Worm (Caenorhabditis elegans) whole organism, L3 larva: ENCODE results near the gene Y110A2AL.2.

ENCODE experiments used
- aly-2 ChIP-seq: fragments of 150-350 bp; optimal IDR thresholded peaks from 2 replicates; lab custom pipeline; 2014; ENCODE audit warnings: missing biosample characterization, missing genetic modification characterization
- ama-1 ChIP-seq: fragments of 150-350 bp; optimal IDR thresholded peaks from 2 replicates; lab custom pipeline; 2018
- ceh-16 ChIP-seq: sonication (generic microtip); optimal IDR thresholded peaks from 2 replicates; lab custom pipeline; 2017; ENCODE audit warnings: missing biosample characterization, missing genetic modification characterization
- ceh-28 ChIP-seq: fragments of 150-350 bp; optimal IDR thresholded peaks from 2 replicates; lab custom pipeline; 2014; ENCODE audit warnings: missing biosample characterization, missing genetic modification reagents, missing genetic modification characterization
- ceh-82 ChIP-seq: fragments of 150-350 bp; optimal IDR thresholded peaks from 2 replicates; lab custom pipeline; 2014; ENCODE audit warnings: missing biosample characterization, missing genetic modification characterization
- ceh-9 ChIP-seq: sonication (generic microtip); optimal IDR thresholded peaks from 2 replicates; lab custom pipeline; 2018; ENCODE audit warnings: missing biosample characterization, missing genetic modification characterization
- daf-12 ChIP-seq: fragments of 150-350 bp; optimal IDR thresholded peaks from 2 replicates; lab custom pipeline; 2014; ENCODE audit warnings: missing biosample characterization, missing genetic modification reagents, missing genetic modification characterization
- egl-5 ChIP-seq: fragments of 150-350 bp; optimal IDR thresholded peaks from 2 replicates; lab custom pipeline; 2017; ENCODE audit warnings: missing biosample characterization, missing genetic modification reagents, missing genetic modification characterization, inconsistent platforms
- elt-1 ChIP-seq: fragments of 150-350 bp; optimal IDR thresholded peaks from 2 replicates; lab custom pipeline; 2014; ENCODE audit warnings: missing biosample characterization, missing genetic modification characterization
- elt-2 ChIP-seq: sonication (generic microtip); optimal IDR thresholded peaks from 2 replicates; lab custom pipeline; 2016; ENCODE audit warnings: missing genetic modification reagents, mild to moderate bottlenecking, missing genetic modification characterization, missing compliant biosample characterization
- elt-3 ChIP-seq, 3 experiments: fragments of 150-350 bp in 1 of 3; sonication (generic microtip) in 2 of 3; optimal IDR thresholded peaks; 2 replicates in 2 of 3; 4 replicates in 1 of 3; lab custom pipeline; 2014 to 2017; ENCODE audit warnings: missing biosample characterization in 3 of 3, missing genetic modification characterization in 3 of 3
- fkh-2 ChIP-seq: fragments of 150-350 bp; optimal IDR thresholded peaks from 2 replicates; lab custom pipeline; 2014; ENCODE audit warnings: missing biosample characterization, missing genetic modification reagents, missing genetic modification characterization
- fos-1 ChIP-seq: fragments of 150-350 bp; optimal IDR thresholded peaks from 2 replicates; lab custom pipeline; 2014; ENCODE audit warnings: missing biosample characterization, missing genetic modification characterization
- hmg-11 ChIP-seq: sonication (generic microtip); optimal IDR thresholded peaks from 2 replicates; lab custom pipeline; 2016; ENCODE audit warnings: missing genetic modification characterization, missing compliant biosample characterization
- jun-1 ChIP-seq: fragments of 150-350 bp; optimal IDR thresholded peaks from 2 replicates; lab custom pipeline; 2014; ENCODE audit warnings: missing biosample characterization, missing genetic modification reagents, missing genetic modification characterization
- lsy-12 ChIP-seq: sonication (generic microtip); optimal IDR thresholded peaks from 2 replicates; lab custom pipeline; 2016; ENCODE audit warnings: mild to moderate bottlenecking, missing genetic modification characterization, missing compliant biosample characterization
- mdl-1 ChIP-seq: fragments of 150-350 bp; optimal IDR thresholded peaks from 2 replicates; lab custom pipeline; 2014; ENCODE audit warnings: missing biosample characterization, missing genetic modification characterization
- mml-1 ChIP-seq: fragments of 150-350 bp; sonication (generic microtip); optimal IDR thresholded peaks from 3 replicates; lab custom pipeline; 2014; ENCODE audit warnings: missing biosample characterization, missing genetic modification characterization
- nhr-11 ChIP-seq: fragments of 150-350 bp; optimal IDR thresholded peaks from 2 replicates; lab custom pipeline; 2014; ENCODE audit warnings: missing biosample characterization, missing genetic modification characterization
- nhr-12 ChIP-seq: fragments of 150-350 bp; optimal IDR thresholded peaks from 2 replicates; lab custom pipeline; 2014; ENCODE audit warnings: missing biosample characterization, missing genetic modification characterization
- nhr-237 ChIP-seq: fragments of 150-350 bp; optimal IDR thresholded peaks from 2 replicates; lab custom pipeline; 2014; ENCODE audit warnings: missing biosample characterization, missing genetic modification characterization
- nhr-25 ChIP-seq: sonication (generic microtip); optimal IDR thresholded peaks from 2 replicates; lab custom pipeline; 2017; ENCODE audit warnings: missing biosample characterization, missing genetic modification characterization
- nhr-28 ChIP-seq: fragments of 150-350 bp; optimal IDR thresholded peaks from 2 replicates; lab custom pipeline; 2014; ENCODE audit warnings: missing biosample characterization, missing genetic modification characterization
- nhr-67 ChIP-seq: fragments of 150-350 bp; optimal IDR thresholded peaks from 2 replicates; lab custom pipeline; 2014; ENCODE audit warnings: missing biosample characterization, missing genetic modification characterization
- pha-4 ChIP-seq: fragments of 150-350 bp; optimal IDR thresholded peaks from 2 replicates; lab custom pipeline; 2014; ENCODE audit warnings: missing biosample characterization, missing genetic modification reagents, missing genetic modification characterization
- pqm-1 ChIP-seq: fragments of 150-350 bp; optimal IDR thresholded peaks from 2 replicates; lab custom pipeline; 2017; ENCODE audit warnings: missing biosample characterization, missing genetic modification characterization, inconsistent platforms
- sea-2 ChIP-seq: fragments of 150-350 bp; sonication (generic microtip); optimal IDR thresholded peaks from 4 replicates; lab custom pipeline; 2014; ENCODE audit warnings: missing biosample characterization, missing genetic modification reagents, missing genetic modification characterization
- unc-39 ChIP-seq: sonication (generic microtip); optimal IDR thresholded peaks from 4 replicates; lab custom pipeline; 2017; ENCODE audit warnings: missing biosample characterization, missing genetic modification characterization
- unc-62 ChIP-seq: fragments of 150-350 bp; sonication (generic microtip); optimal IDR thresholded peaks from 4 replicates; lab custom pipeline; 2014; ENCODE audit warnings: missing biosample characterization, missing genetic modification reagents, missing genetic modification characterization
- ztf-11 ChIP-seq: fragments of 150-350 bp; optimal IDR thresholded peaks from 2 replicates; lab custom pipeline; 2014; ENCODE audit warnings: missing biosample characterization, missing genetic modification characterization

Gene Y110A2AL.2

DNA sequence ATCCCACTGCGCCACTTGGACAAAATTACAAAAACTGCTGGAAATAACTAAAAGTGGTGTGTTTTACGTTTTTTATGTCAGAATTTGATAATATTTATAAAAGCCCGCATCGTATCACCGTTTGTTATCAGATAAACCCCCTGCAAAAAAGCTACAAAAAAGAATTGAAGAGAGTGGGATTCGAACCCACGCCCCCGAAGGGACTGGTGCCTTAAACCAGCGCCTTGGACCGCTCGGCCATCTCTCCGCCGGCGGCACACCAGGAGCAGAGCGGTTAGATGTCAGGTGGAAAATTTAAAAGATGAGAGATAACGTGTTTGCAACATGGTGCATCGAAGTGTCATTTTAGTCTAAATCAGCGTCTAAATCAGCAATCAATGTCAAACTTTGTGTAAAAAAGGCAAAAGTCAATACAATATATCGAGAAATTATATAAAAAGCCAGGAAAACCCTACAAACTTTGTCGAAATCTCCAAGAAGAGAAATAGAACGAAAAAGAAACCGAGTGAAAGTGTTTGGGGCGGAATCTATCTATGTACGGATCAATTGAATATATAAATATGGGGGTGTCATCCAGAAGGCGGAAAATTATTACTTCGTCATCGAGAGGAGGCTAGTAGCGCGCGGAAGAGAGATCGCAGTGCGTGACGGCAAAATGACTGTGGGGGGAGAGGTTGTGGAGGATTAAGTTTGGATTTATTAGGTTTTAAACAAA lies 6.3 kb upstream of the Y110A2AL.2 start:
- peak; percentile 32 for TF ChIP-seq hmg-11 (tag; lab: Kevin White, UChicago)
- no peak for TF ChIP-seq ceh-9 (tag; lab: Kevin White, UChicago)
- TF ChIP-seq unc-62 (GFP tag; lab: Kevin White, UChicago), result no peak
- TF ChIP-seq lsy-12 (tag; lab: Kevin White, UChicago), result no peak
- TF ChIP-seq elt-2 (tag; lab: Kevin White, UChicago), result peak; percentile 19
- TF ChIP-seq, all 47 proteins: peak for 2

DNA sequence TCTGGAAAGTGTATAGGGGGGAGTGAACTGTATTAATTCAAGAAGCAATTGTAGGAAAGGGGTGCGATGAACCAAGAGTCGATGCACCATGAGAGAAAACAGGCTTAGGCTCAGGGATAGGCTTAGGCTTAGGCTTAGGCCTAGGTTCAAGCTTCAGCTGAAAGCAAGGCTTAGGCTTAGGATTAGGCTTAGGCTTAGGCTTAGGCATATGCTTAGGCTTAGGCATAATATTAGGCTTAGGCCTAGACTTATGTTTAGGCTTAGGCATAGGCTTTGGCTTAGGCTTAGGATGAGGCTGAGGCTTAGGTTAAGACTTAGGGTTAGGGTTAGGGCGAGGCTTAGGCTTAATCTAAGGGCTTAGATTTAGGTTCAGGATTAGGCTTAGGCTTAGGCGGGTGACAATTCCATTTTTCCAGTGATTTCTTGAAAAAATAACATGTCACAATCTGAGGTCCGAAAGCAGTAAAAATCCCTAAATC lies 5.2 kb upstream of the Y110A2AL.2 start:
- TF ChIP-seq mdl-1 (tag; lab: Kevin White, UChicago) (no peak), nhr-237 (tag; lab: Kevin White, UChicago) (no peak), aly-2 (no peak), ztf-11 (no peak), ceh-16 (no peak), elt-2 (tag; lab: Kevin White, UChicago) (no peak), unc-39 (tag; lab: Kevin White, UChicago) (no peak), nhr-25 (no peak), nhr-67 (tag; lab: Kevin White, UChicago) (no peak), fos-1 (tag; lab: Kevin White, UChicago) (no peak), ama-1 (lab: Kevin White, UChicago) (no peak), nhr-12 (tag; lab: Kevin White, UChicago) (no peak), jun-1 (tag; lab: Kevin White, UChicago) (no peak), fkh-2 (no peak)
- TF ChIP-seq, all 47 proteins: peak for 0

DNA sequence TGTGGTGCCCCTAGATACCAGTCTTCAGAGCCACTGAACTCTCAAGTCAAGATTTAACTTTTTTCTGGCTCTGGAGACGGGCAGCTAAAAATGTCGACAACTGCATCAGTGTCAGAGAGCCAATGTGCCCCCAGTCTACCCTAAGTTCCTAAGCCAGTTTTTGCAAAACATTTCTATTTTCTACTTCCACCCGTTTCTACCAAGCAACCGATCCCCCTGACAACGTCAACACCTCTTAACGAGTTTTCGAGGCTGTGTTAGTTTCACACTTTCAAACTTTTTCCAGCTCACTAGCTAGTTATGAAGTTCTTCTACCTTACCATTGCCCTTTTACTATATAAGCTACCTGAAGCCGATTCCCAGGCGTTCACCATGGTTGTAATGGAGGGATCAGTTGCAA lies 3.6 kb upstream of the Y110A2AL.2 start, which contains the start of gene Y110A2AL.5:
Gene Y110A2AL.5, plus strand, starts transcription at position 301 of the 400 bp plus-strand sequence.
- no peak for TF ChIP-seq pqm-1
- TF ChIP-seq egl-5, result no peak
- no peak for TF ChIP-seq elt-2 (tag; lab: Kevin White, UChicago)
- no peak for TF ChIP-seq ceh-28
- TF ChIP-seq elt-3 (tag; optimal IDR thresholded peaks at IDR 0.05; lab: Kevin White, UChicago), result no peak
- no peak for TF ChIP-seq mml-1 (tag; lab: Kevin White, UChicago)

DNA sequence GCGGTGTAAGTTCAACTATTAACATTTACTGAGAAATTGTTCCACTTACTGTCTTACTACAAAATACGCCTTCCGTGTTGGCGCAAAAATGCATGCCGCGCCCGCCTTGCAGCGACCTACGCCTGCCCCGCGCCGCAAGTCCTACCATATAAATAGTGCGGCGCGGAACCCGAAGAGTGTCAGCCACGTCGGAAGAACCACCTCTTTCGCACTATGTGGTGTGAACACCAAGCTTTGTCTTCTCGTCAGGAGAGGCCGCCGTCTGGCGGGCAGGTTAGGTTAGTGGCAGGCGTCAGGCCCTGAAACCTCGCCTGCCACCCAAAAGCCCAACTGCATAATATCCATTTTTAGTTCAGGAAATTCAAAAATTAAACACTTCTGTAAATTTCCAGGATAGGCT lies 2.4 kb upstream of the Y110A2AL.2 start:
- no peak for TF ChIP-seq ceh-9 (tag; lab: Kevin White, UChicago)
- TF ChIP-seq nhr-11 (tag; lab: Kevin White, UChicago), result no peak
- TF ChIP-seq elt-1 (tag; lab: Kevin White, UChicago), result no peak
- TF ChIP-seq fos-1 (tag; lab: Kevin White, UChicago), result no peak
- TF ChIP-seq ztf-11, result no peak

DNA sequence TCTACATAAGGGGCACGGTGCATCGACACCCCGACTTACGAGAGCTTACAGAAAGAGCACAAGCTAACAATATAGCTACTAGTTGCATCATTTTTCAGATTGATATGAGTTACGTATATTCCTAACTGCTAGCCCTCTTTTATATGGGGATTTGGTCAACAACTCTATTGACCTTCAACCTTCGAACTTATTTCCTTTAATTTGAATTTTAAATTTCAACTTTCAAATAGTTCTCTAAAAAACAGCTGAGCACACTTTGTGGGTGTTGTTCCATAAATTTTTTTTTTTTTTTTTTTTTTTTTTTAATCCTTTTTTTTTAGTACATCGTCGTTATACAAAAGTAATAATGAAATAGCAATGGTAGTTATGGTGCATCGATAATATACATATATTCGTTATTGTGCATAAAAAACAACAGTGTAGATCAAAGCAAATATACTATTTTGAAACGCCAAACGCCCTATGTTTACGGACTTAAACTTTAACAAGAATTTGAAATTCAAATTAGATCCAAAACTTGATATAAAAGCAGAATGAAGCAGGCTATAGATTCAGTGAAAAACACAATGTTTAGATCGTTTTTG lies 1.2 kb upstream of the Y110A2AL.2 start, which contains the start of the genes Y110A2AL.9 and Y110A2AL.3:
Gene Y110A2AL.9, minus strand, starts transcription at position 101 of the 584 bp plus-strand sequence.
Gene Y110A2AL.3, plus strand, starts transcription at position 534 of the 584 bp plus-strand sequence.
- TF ChIP-seq ceh-28, result no peak
- TF ChIP-seq sea-2 (GFP tag; lab: Kevin White, UChicago), result no peak
- no peak for TF ChIP-seq fos-1 (tag; lab: Kevin White, UChicago)
- no peak for TF ChIP-seq pha-4 (tag; lab: Kevin White, UChicago)
- no peak for TF ChIP-seq ceh-82 (tag; lab: Kevin White, UChicago)
- no peak for TF ChIP-seq nhr-28 (tag; lab: Kevin White, UChicago)
- TF ChIP-seq mml-1 (tag; lab: Kevin White, UChicago), result no peak
- no peak for TF ChIP-seq nhr-25

DNA sequence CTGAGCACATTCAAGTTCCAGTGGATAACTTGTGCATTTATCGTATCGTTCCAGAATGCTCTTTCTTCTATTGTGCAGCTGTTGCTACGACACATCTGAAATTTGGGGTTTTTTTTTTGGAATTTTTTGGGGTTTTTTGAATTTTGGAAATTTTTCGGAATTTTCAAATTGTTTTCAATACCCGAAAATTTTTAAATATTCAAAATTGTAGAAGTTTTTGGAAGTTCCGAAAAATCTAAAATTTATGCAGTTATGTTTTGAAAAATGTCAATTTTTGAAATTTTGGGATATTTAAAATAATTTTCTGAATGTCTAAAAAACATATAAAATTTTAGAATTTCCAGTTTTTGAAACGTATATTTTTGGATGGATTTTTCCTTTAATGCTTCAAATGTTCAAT lies 4.0 kb downstream of the Y110A2AL.2 start, which contains the start of gene Y110A2AL.10:
Gene Y110A2AL.10, minus strand, starts transcription at position 101 of the 400 bp plus-strand sequence.
- no peak for TF ChIP-seq ceh-16
- TF ChIP-seq lsy-12 (tag; lab: Kevin White, UChicago), result no peak
- no peak for TF ChIP-seq daf-12 (tag; lab: Kevin White, UChicago)
